Worm (Caenorhabditis elegans): ENCODE measurements around the gene M03A1.8.

DNA sequence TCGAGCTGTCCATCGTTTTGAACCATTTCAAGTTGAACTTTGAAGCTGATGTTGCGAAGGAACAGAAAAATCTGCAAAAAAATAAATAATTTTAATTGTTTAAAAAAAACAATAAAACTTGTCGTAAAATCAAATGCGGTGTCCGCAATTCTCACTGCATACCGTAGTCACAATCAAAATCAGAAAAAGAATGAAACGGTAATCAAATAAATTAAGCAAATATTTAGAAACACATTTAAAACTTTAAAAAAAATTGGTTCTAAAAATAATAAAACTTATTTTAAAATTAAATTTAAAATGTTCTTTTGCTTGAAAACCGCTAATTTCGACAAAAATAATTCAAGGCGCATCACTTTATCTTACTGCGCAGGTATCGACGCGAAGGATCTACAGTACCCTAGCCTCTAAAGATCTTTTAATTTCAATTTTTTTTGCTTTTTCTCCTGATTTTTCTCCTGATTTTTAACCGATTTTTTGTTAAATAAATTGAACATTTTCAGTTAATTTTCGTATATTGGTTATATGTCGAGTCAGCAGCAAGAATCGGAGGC, 36.9 kb upstream of the M03A1.8 start, which contains the start of the genes B0304.4 and B0304.2:
- TF ChIP-seq Y55F3AM.14 (GFP tag; optimal IDR thresholded peaks at IDR 0.05) (no peak), skn-1 (tag; optimal IDR thresholded peaks at IDR 0.05) (no peak), R02D3.7 (tag; optimal IDR thresholded peaks at IDR 0.05) (no peak), ztf-4 (tag; optimal IDR thresholded peaks at IDR 0.05) (no peak), nhr-77 (tag; optimal IDR thresholded peaks at IDR 0.05) (no peak), lin-13 (GFP tag; optimal IDR thresholded peaks at IDR 0.05) (no peak), nhr-12 (tag; optimal IDR thresholded peaks at IDR 0.05) (no peak), egl-27 (tag; optimal IDR thresholded peaks at IDR 0.05) (no peak), snpc-4 (tag; optimal IDR thresholded peaks at IDR 0.05) (no peak)

Measured in whole organism, L2 larva.